Fruit fly (Drosophila melanogaster) whole organism, prepupa: Measurements from ENCODE around the gene TTLL6B.
A peak's percentile ranks its signal among the peaks of the same experiment; 100 is the strongest.

Source experiments
- Blimp-1 ChIP-seq: fragments of 200-800 bp; sonication (Bioruptor generic); optimal IDR thresholded peaks from 3 replicates; lab custom pipeline; 2017; ENCODE audit warnings: missing biosample characterization, missing genetic modification characterization, mild to moderate bottlenecking, moderate library complexity, missing genetic modification reagents
- CG10631 ChIP-seq: fragments of 200-800 bp; sonication (Bioruptor generic); optimal IDR thresholded peaks from 2 replicates; lab custom pipeline; 2016; ENCODE audit warnings: missing biosample characterization, missing genetic modification characterization
- CG10669 ChIP-seq: fragments of 200-800 bp; sonication (Bioruptor generic); optimal IDR thresholded peaks from 3 replicates; lab custom pipeline; 2018; ENCODE audit warnings: missing biosample characterization, mild to moderate bottlenecking, missing genetic modification characterization, moderate library complexity
- CG11294 ChIP-seq: fragments of 200-800 bp; sonication (Bioruptor generic); IDR thresholded peaks from 2 replicates; pipeline ENCODE4 v1.3.6; 2022; ENCODE audit warnings: missing biosample characterization, missing genetic modification characterization
- CG11902 ChIP-seq: fragments of 200-800 bp; sonication (Bioruptor generic); optimal IDR thresholded peaks from 3 replicates; lab custom pipeline; 2016; ENCODE audit warnings: missing biosample characterization, missing genetic modification characterization
- CG15336 ChIP-seq: fragments of 200-800 bp; sonication (Bioruptor generic); IDR thresholded peaks from 2 replicates; pipeline ENCODE4 v1.3.6; 2022; ENCODE audit warnings: missing biosample characterization, missing genetic modification characterization
- CG1621 ChIP-seq: fragments of 200-800 bp; sonication (Bioruptor generic); optimal IDR thresholded peaks from 3 replicates; lab custom pipeline; 2018; ENCODE audit warnings: missing biosample characterization, mild to moderate bottlenecking, missing genetic modification characterization
- CG16779 ChIP-seq: fragments of 200-800 bp; sonication (Bioruptor generic); optimal IDR thresholded peaks from 3 replicates; lab custom pipeline; 2017; ENCODE audit warnings: missing biosample characterization, mild to moderate bottlenecking, missing genetic modification characterization
- CG3032 ChIP-seq: fragments of 200-800 bp; optimal IDR thresholded peaks from 2 replicates; lab custom pipeline; 2019; ENCODE audit warnings: missing biosample characterization, mild to moderate bottlenecking, missing genetic modification characterization, moderate library complexity
- CG32006 ChIP-seq: fragments of 200-800 bp; sonication (Bioruptor generic); optimal IDR thresholded peaks from 3 replicates; lab custom pipeline; 2017; ENCODE audit warnings: missing biosample characterization, mild to moderate bottlenecking, missing genetic modification characterization
- CG34406 ChIP-seq: fragments of 200-800 bp; sonication (Bioruptor generic); optimal IDR thresholded peaks from 3 replicates; lab custom pipeline; 2016; ENCODE audit warnings: missing biosample characterization, missing genetic modification characterization
- CG4318 ChIP-seq: fragments of 200-800 bp; sonication (Bioruptor generic); optimal IDR thresholded peaks from 3 replicates; lab custom pipeline; 2017; ENCODE audit warnings: missing biosample characterization, mild to moderate bottlenecking, missing genetic modification characterization
- CG6276 ChIP-seq: fragments of 200-800 bp; sonication (Bioruptor generic); optimal IDR thresholded peaks from 2 replicates; lab custom pipeline; 2017; ENCODE audit warnings: missing biosample characterization, mild to moderate bottlenecking, missing genetic modification characterization
- CG6792 ChIP-seq: fragments of 200-800 bp; sonication (Bioruptor generic); optimal IDR thresholded peaks from 3 replicates; lab custom pipeline; 2016; ENCODE audit warnings: missing biosample characterization, missing genetic modification characterization
- CG7368 ChIP-seq: fragments of 200-800 bp; sonication (Bioruptor generic); optimal IDR thresholded peaks from 3 replicates; lab custom pipeline; 2016; ENCODE audit warnings: missing biosample characterization, missing genetic modification characterization
- CG8119 ChIP-seq: fragments of 200-800 bp; sonication (Bioruptor generic); IDR thresholded peaks from 3 replicates; pipeline ENCODE4 v1.3.6; 2022; ENCODE audit warnings: missing biosample characterization, missing genetic modification characterization
- CG8632 ChIP-seq: fragments of 200-800 bp; sonication (Bioruptor generic); optimal IDR thresholded peaks from 3 replicates; lab custom pipeline; 2016; ENCODE audit warnings: missing biosample characterization, missing genetic modification characterization
- Eip78C ChIP-seq: fragments of 200-800 bp; sonication (Bioruptor generic); peaks from one replicate; lab custom pipeline; 2016; ENCODE audit warnings: missing biosample characterization, missing genetic modification characterization
- Ets21C ChIP-seq: fragments of 200-800 bp; sonication (Bioruptor generic); optimal IDR thresholded peaks from 3 replicates; lab custom pipeline; 2016; ENCODE audit warnings: missing biosample characterization, missing genetic modification characterization
- Ets96B ChIP-seq: fragments of 200-800 bp; optimal IDR thresholded peaks from 2 replicates; lab custom pipeline; 2019; ENCODE audit warnings: missing biosample characterization, mild to moderate bottlenecking, missing genetic modification characterization, moderate library complexity
- Gug ChIP-seq: fragments of 200-800 bp; sonication (Bioruptor generic); IDR thresholded peaks from 2 replicates; pipeline ENCODE4 v1.3.6; 2022; ENCODE audit warnings: missing biosample characterization, missing genetic modification characterization
- Hr4 ChIP-seq: fragments of 200-800 bp; sonication (Bioruptor generic); optimal IDR thresholded peaks from 3 replicates; lab custom pipeline; 2016; ENCODE audit warnings: missing biosample characterization, missing genetic modification characterization
- Lpt ChIP-seq: fragments of 200-800 bp; sonication (Bioruptor generic); optimal IDR thresholded peaks from 3 replicates; lab custom pipeline; 2016; ENCODE audit warnings: missing biosample characterization, missing genetic modification characterization
- Met ChIP-seq: fragments of 200-800 bp; sonication (Bioruptor generic); optimal IDR thresholded peaks from 3 replicates; lab custom pipeline; 2016; ENCODE audit warnings: missing biosample characterization, missing genetic modification characterization
- Smox ChIP-seq: fragments of 200-800 bp; sonication (Bioruptor generic); optimal IDR thresholded peaks from 3 replicates; lab custom pipeline; 2016; ENCODE audit warnings: missing biosample characterization, missing genetic modification characterization
- Sox14 ChIP-seq: fragments of 200-800 bp; sonication (Bioruptor generic); optimal IDR thresholded peaks from 3 replicates; lab custom pipeline; 2016; ENCODE audit warnings: missing biosample characterization, missing genetic modification characterization
- acj6 ChIP-seq: fragments of 200-800 bp; sonication (Bioruptor generic); optimal IDR thresholded peaks from 3 replicates; lab custom pipeline; 2016; ENCODE audit warnings: missing biosample characterization, missing genetic modification characterization
- dsx ChIP-seq: fragments of 200-800 bp; optimal IDR thresholded peaks from 3 replicates; lab custom pipeline; 2019; ENCODE audit warnings: missing biosample characterization, mild to moderate bottlenecking, missing genetic modification characterization, moderate library complexity; ENCODE audit not compliant: poor library complexity, severe bottlenecking
- eg ChIP-seq: fragments of 200-800 bp; sonication (Bioruptor generic); IDR thresholded peaks from 3 replicates; pipeline ENCODE4 v1.3.6; 2022; ENCODE audit warnings: missing biosample characterization, missing genetic modification characterization
- esn ChIP-seq: fragments of 200-800 bp; sonication (Bioruptor generic); optimal IDR thresholded peaks from 2 replicates; lab custom pipeline; 2016; ENCODE audit warnings: missing biosample characterization, mild to moderate bottlenecking, missing genetic modification characterization, moderate library complexity
- fd59A ChIP-seq: fragments of 200-800 bp; sonication (Bioruptor generic); optimal IDR thresholded peaks from 2 replicates; lab custom pipeline; 2017; ENCODE audit warnings: missing biosample characterization, mild to moderate bottlenecking, missing genetic modification characterization, missing genetic modification reagents
- lz ChIP-seq: fragments of 200-800 bp; sonication (Bioruptor generic); optimal IDR thresholded peaks from 3 replicates; lab custom pipeline; 2016; ENCODE audit warnings: missing biosample characterization, missing genetic modification characterization
- spab ChIP-seq: fragments of 200-800 bp; sonication (Bioruptor generic); optimal IDR thresholded peaks from 2 replicates; lab custom pipeline; 2017; ENCODE audit warnings: missing biosample characterization, mild to moderate bottlenecking, missing genetic modification characterization, missing genetic modification reagents
- ss ChIP-seq, 2 experiments: fragments of 200-800 bp; sonication (Bioruptor generic); optimal IDR thresholded peaks; 2 replicates in 1 of 2; 3 replicates in 1 of 2; lab custom pipeline; 2017 to 2018; ENCODE audit warnings: mild to moderate bottlenecking in 2 of 2, missing biosample characterization in 2 of 2, missing genetic modification characterization in 2 of 2, moderate library complexity in 1 of 2
- svp ChIP-seq: fragments of 200-800 bp; sonication (Bioruptor generic); peaks from one replicate; lab custom pipeline; 2016; ENCODE audit warnings: missing biosample characterization, missing genetic modification characterization
- topi ChIP-seq: fragments of 200-800 bp; sonication (Bioruptor generic); optimal IDR thresholded peaks from 3 replicates; lab custom pipeline; 2016; ENCODE audit warnings: missing biosample characterization, missing genetic modification characterization
- vri ChIP-seq: fragments of 200-800 bp; sonication (Bioruptor generic); optimal IDR thresholded peaks from 3 replicates; lab custom pipeline; 2016; ENCODE audit warnings: missing biosample characterization, mild to moderate bottlenecking, missing genetic modification characterization

TTLL6B gene

DNA sequence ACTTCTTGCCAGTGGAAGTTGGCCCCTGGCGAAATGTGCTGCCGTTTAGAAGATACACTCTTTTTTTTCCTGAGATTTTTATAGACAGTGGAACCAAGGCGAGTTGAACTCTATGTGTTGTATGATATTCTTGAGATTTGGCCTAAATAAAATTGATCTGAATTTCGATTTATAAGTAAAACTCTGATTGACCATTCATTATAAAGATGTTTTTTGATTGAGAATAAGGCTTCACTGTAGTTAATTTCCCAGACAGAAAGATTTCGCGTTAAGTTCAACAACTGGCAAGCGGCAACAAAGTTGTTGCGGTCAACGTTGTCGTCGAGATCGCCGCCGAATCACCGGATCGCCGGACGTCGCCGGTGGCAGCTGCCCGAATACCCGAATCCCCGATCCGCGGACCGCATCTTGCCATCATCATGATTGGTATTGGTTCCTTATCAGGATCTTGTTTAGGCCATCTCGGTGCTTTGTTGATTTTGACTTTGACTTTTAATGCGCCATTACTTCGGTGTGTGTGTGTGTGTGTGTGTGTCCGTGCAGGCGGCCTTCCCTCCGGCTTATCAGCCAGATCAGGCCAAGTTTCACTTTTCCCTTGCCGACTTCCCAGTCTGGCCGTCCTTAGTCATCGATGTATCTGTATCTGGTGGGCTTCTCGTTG is 28.7 kb downstream of the TTLL6B start (continued):
- TF ChIP-seq esn (GFP tag; lab: Kevin White, UChicago) (peak; percentile 32), svp (GFP tag; lab: Kevin White, UChicago) (peak; percentile 48), Gug (GFP tag; lab: Robert Waterston, UW) (no peak), CG6792 (peak; percentile 52), Eip78C (GFP tag; lab: Kevin White, UChicago) (peak; percentile 85), Smox (GFP tag; lab: Kevin White, UChicago) (peak; percentile 16), fd59A (GFP tag; lab: Kevin White, UChicago) (peak; percentile 47), CG11294 (no peak), CG16779 (no peak), CG15336 (GFP tag; lab: Robert Waterston, UW) (no peak), CG8119 (GFP tag; lab: Robert Waterston, UW) (no peak), CG11902 (GFP tag; lab: Kevin White, UChicago) (peak; percentile 31), CG6276 (GFP tag; lab: Kevin White, UChicago) (no peak), Ets21C (GFP tag; lab: Kevin White, UChicago) (no peak), CG10669 (GFP tag; lab: Kevin White, UChicago) (peak; percentile 63), lz (peak; percentile 21), CG7368 (GFP tag; lab: Kevin White, UChicago) (peak; percentile 30), CG8632 (GFP tag; lab: Kevin White, UChicago) (peak; percentile 40), CG32006 (GFP tag; lab: Kevin White, UChicago) (peak; percentile 7), spab (GFP tag; lab: Kevin White, UChicago) (peak; percentile 46), CG10631 (GFP tag; lab: Kevin White, UChicago) (peak; percentile 28), Blimp-1 (GFP tag; lab: Kevin White, UChicago) (peak; percentile 73), ss (GFP tag; optimal IDR thresholded peaks at IDR 0.05; lab: Kevin White, UChicago) (peak in 1 of 2 experiments; percentile 37), topi (GFP tag; lab: Kevin White, UChicago) (peak; percentile 37), eg (GFP tag; lab: Robert Waterston, UW) (no peak), Hr4 (GFP tag; lab: Kevin White, UChicago) (no peak), CG4318 (no peak)

- TF ChIP-seq esn (GFP tag; lab: Kevin White, UChicago) (peak; percentile 45), CG32006 (GFP tag; lab: Kevin White, UChicago) (peak; percentile 62), CG1621 (tag; lab: Kevin White, UChicago) (no peak), Sox14 (GFP tag; lab: Kevin White, UChicago) (no peak), vri (no peak), CG3032 (no peak), CG16779 (no peak), lz (no peak), Hr4 (GFP tag; lab: Kevin White, UChicago) (peak; percentile 20), Lpt (GFP tag; lab: Kevin White, UChicago) (no peak), svp (GFP tag; lab: Kevin White, UChicago) (peak; percentile 36), Met (GFP tag; lab: Kevin White, UChicago) (peak; percentile 1), eg (GFP tag; lab: Robert Waterston, UW) (0 out of 3 replicates have a peak, but pooled peaks have one; percentile 12), CG4318 (peak; percentile 21), ss (GFP tag; optimal IDR thresholded peaks at IDR 0.05; lab: Kevin White, UChicago) (peak in 1 of 2 experiments; percentile 88), CG10631 (GFP tag; lab: Kevin White, UChicago) (peak; percentile 7), CG11294 (no peak), CG10669 (GFP tag; lab: Kevin White, UChicago) (no peak), Ets96B (no peak), dsx (no peak), fd59A (GFP tag; lab: Kevin White, UChicago) (no peak), acj6 (GFP tag; lab: Kevin White, UChicago) (peak; percentile 21), Eip78C (GFP tag; lab: Kevin White, UChicago) (peak; percentile 52), CG34406 (GFP tag; lab: Kevin White, UChicago) (no peak)
These were observed 29.9 kb downstream of the TTLL6B start for dm6 chr3R:27220829-27221463.
